Fruit fly (Drosophila melanogaster) whole organism, prepupa: ENCODE measurements around the gene HGTX.

Experiments
- CG10631 ChIP-seq: fragments of 200-800 bp; sonication (Bioruptor generic); optimal IDR thresholded peaks from 2 replicates; lab custom pipeline; 2016; ENCODE audit warnings: missing biosample characterization, missing genetic modification characterization
- CG10669 ChIP-seq: fragments of 200-800 bp; sonication (Bioruptor generic); optimal IDR thresholded peaks from 3 replicates; lab custom pipeline; 2018; ENCODE audit warnings: missing biosample characterization, mild to moderate bottlenecking, missing genetic modification characterization, moderate library complexity
- CG11294 ChIP-seq: fragments of 200-800 bp; sonication (Bioruptor generic); IDR thresholded peaks from 2 replicates; pipeline ENCODE4 v1.3.6; 2022; ENCODE audit warnings: missing biosample characterization, missing genetic modification characterization
- CG11762 ChIP-seq: fragments of 200-800 bp; sonication (Bioruptor generic); optimal IDR thresholded peaks from 3 replicates; lab custom pipeline; 2016; ENCODE audit warnings: missing biosample characterization, missing genetic modification characterization; ENCODE audit not compliant: insufficient read depth
- CG15336 ChIP-seq: fragments of 200-800 bp; sonication (Bioruptor generic); IDR thresholded peaks from 2 replicates; pipeline ENCODE4 v1.3.6; 2022; ENCODE audit warnings: missing biosample characterization, missing genetic modification characterization
- CG1621 ChIP-seq: fragments of 200-800 bp; sonication (Bioruptor generic); optimal IDR thresholded peaks from 3 replicates; lab custom pipeline; 2018; ENCODE audit warnings: missing biosample characterization, mild to moderate bottlenecking, missing genetic modification characterization
- CG31627 ChIP-seq: fragments of 200-800 bp; sonication (Bioruptor generic); optimal IDR thresholded peaks from 3 replicates; lab custom pipeline; 2016; ENCODE audit warnings: missing biosample characterization, missing genetic modification characterization
- CG32006 ChIP-seq: fragments of 200-800 bp; sonication (Bioruptor generic); optimal IDR thresholded peaks from 3 replicates; lab custom pipeline; 2017; ENCODE audit warnings: missing biosample characterization, mild to moderate bottlenecking, missing genetic modification characterization
- CG34406 ChIP-seq: fragments of 200-800 bp; sonication (Bioruptor generic); optimal IDR thresholded peaks from 3 replicates; lab custom pipeline; 2016; ENCODE audit warnings: missing biosample characterization, missing genetic modification characterization
- CG3919 ChIP-seq: fragments of 200-800 bp; sonication (Bioruptor generic); optimal IDR thresholded peaks from 3 replicates; lab custom pipeline; 2016; ENCODE audit warnings: missing biosample characterization, missing genetic modification characterization
- CG4318 ChIP-seq: fragments of 200-800 bp; sonication (Bioruptor generic); optimal IDR thresholded peaks from 3 replicates; lab custom pipeline; 2017; ENCODE audit warnings: missing biosample characterization, mild to moderate bottlenecking, missing genetic modification characterization
- CG6808 ChIP-seq: fragments of 200-800 bp; sonication (Bioruptor generic); optimal IDR thresholded peaks from 3 replicates; lab custom pipeline; 2017; ENCODE audit warnings: missing biosample characterization, missing genetic modification characterization, mild to moderate bottlenecking, moderate library complexity, missing genetic modification reagents
- CG7368 ChIP-seq: fragments of 200-800 bp; sonication (Bioruptor generic); optimal IDR thresholded peaks from 3 replicates; lab custom pipeline; 2016; ENCODE audit warnings: missing biosample characterization, missing genetic modification characterization
- CG8119 ChIP-seq: fragments of 200-800 bp; sonication (Bioruptor generic); IDR thresholded peaks from 3 replicates; pipeline ENCODE4 v1.3.6; 2022; ENCODE audit warnings: missing biosample characterization, missing genetic modification characterization
- CG8319 ChIP-seq: fragments of 200-800 bp; sonication (Bioruptor generic); optimal IDR thresholded peaks from 3 replicates; lab custom pipeline; 2016; ENCODE audit warnings: missing biosample characterization, missing genetic modification characterization
- CG9139 ChIP-seq: fragments of 200-800 bp; sonication (Bioruptor generic); optimal IDR thresholded peaks from 3 replicates; lab custom pipeline; 2017; ENCODE audit warnings: missing biosample characterization, mild to moderate bottlenecking, missing genetic modification characterization
- Eip78C ChIP-seq: fragments of 200-800 bp; sonication (Bioruptor generic); peaks from one replicate; lab custom pipeline; 2016; ENCODE audit warnings: missing biosample characterization, missing genetic modification characterization
- Ets21C ChIP-seq: fragments of 200-800 bp; sonication (Bioruptor generic); optimal IDR thresholded peaks from 3 replicates; lab custom pipeline; 2016; ENCODE audit warnings: missing biosample characterization, missing genetic modification characterization
- Ets96B ChIP-seq: fragments of 200-800 bp; optimal IDR thresholded peaks from 2 replicates; lab custom pipeline; 2019; ENCODE audit warnings: missing biosample characterization, mild to moderate bottlenecking, missing genetic modification characterization, moderate library complexity
- Gug ChIP-seq: fragments of 200-800 bp; sonication (Bioruptor generic); IDR thresholded peaks from 2 replicates; pipeline ENCODE4 v1.3.6; 2022; ENCODE audit warnings: missing biosample characterization, missing genetic modification characterization
- Hr38 ChIP-seq: sonication (Bioruptor generic); optimal IDR thresholded peaks from 2 replicates; lab custom pipeline; 2016; ENCODE audit warnings: missing biosample characterization, missing genetic modification characterization
- Hr39 ChIP-seq: fragments of 200-800 bp; sonication (Bioruptor generic); optimal IDR thresholded peaks from 2 replicates; lab custom pipeline; 2016; ENCODE audit warnings: missing biosample characterization, missing genetic modification characterization
- Hr4 ChIP-seq: fragments of 200-800 bp; sonication (Bioruptor generic); optimal IDR thresholded peaks from 3 replicates; lab custom pipeline; 2016; ENCODE audit warnings: missing biosample characterization, missing genetic modification characterization
- Lpt ChIP-seq: fragments of 200-800 bp; sonication (Bioruptor generic); optimal IDR thresholded peaks from 3 replicates; lab custom pipeline; 2016; ENCODE audit warnings: missing biosample characterization, missing genetic modification characterization
- Met ChIP-seq: fragments of 200-800 bp; sonication (Bioruptor generic); optimal IDR thresholded peaks from 3 replicates; lab custom pipeline; 2016; ENCODE audit warnings: missing biosample characterization, missing genetic modification characterization
- Sox102F ChIP-seq: fragments of 200-800 bp; sonication (Bioruptor generic); optimal IDR thresholded peaks from 2 replicates; lab custom pipeline; 2016; ENCODE audit warnings: missing biosample characterization, mild to moderate bottlenecking, missing genetic modification characterization
- achi ChIP-seq: fragments of 200-800 bp; sonication (Bioruptor generic); optimal IDR thresholded peaks from 3 replicates; lab custom pipeline; 2016; ENCODE audit warnings: missing biosample characterization, missing genetic modification characterization
- acj6 ChIP-seq: fragments of 200-800 bp; sonication (Bioruptor generic); optimal IDR thresholded peaks from 3 replicates; lab custom pipeline; 2016; ENCODE audit warnings: missing biosample characterization, missing genetic modification characterization
- cyc ChIP-seq: fragments of 200-800 bp; sonication (Bioruptor generic); optimal IDR thresholded peaks from 3 replicates; lab custom pipeline; 2016; ENCODE audit warnings: missing biosample characterization, missing genetic modification characterization
- dac ChIP-seq: fragments of 200-800 bp; sonication (Bioruptor generic); optimal IDR thresholded peaks from 2 replicates; lab custom pipeline; 2017; ENCODE audit warnings: missing biosample characterization, mild to moderate bottlenecking, missing genetic modification characterization
- eg ChIP-seq: fragments of 200-800 bp; sonication (Bioruptor generic); IDR thresholded peaks from 3 replicates; pipeline ENCODE4 v1.3.6; 2022; ENCODE audit warnings: missing biosample characterization, missing genetic modification characterization
- fd59A ChIP-seq: fragments of 200-800 bp; sonication (Bioruptor generic); optimal IDR thresholded peaks from 2 replicates; lab custom pipeline; 2017; ENCODE audit warnings: missing biosample characterization, mild to moderate bottlenecking, missing genetic modification characterization, missing genetic modification reagents
- fd85E ChIP-seq: fragments of 200-800 bp; sonication (Bioruptor generic); optimal IDR thresholded peaks from 3 replicates; lab custom pipeline; 2016; ENCODE audit warnings: missing biosample characterization, missing genetic modification characterization
- fkh ChIP-seq: fragments of 200-800 bp; sonication (Bioruptor generic); optimal IDR thresholded peaks from 3 replicates; lab custom pipeline; 2017; ENCODE audit warnings: missing biosample characterization, mild to moderate bottlenecking, missing genetic modification characterization, moderate library complexity
- lz ChIP-seq: fragments of 200-800 bp; sonication (Bioruptor generic); optimal IDR thresholded peaks from 3 replicates; lab custom pipeline; 2016; ENCODE audit warnings: missing biosample characterization, missing genetic modification characterization
- net ChIP-seq: fragments of 200-800 bp; sonication (Bioruptor generic); optimal IDR thresholded peaks from 3 replicates; lab custom pipeline; 2016; ENCODE audit warnings: missing biosample characterization, missing genetic modification characterization
- pdm3 ChIP-seq: fragments of 200-800 bp; sonication (Bioruptor generic); optimal IDR thresholded peaks from 3 replicates; lab custom pipeline; 2016; ENCODE audit warnings: missing biosample characterization, missing genetic modification characterization
- salr ChIP-seq, 2 experiments: fragments of 200-800 bp; sonication (Bioruptor generic); optimal IDR thresholded peaks; 3 replicates each; lab custom pipeline; 2016 to 2018; ENCODE audit warnings: missing biosample characterization in 2 of 2, missing genetic modification characterization in 2 of 2, mild to moderate bottlenecking in 1 of 2
- spab ChIP-seq: fragments of 200-800 bp; sonication (Bioruptor generic); optimal IDR thresholded peaks from 2 replicates; lab custom pipeline; 2017; ENCODE audit warnings: missing biosample characterization, mild to moderate bottlenecking, missing genetic modification characterization, missing genetic modification reagents
- ss ChIP-seq, 2 experiments: fragments of 200-800 bp; sonication (Bioruptor generic); optimal IDR thresholded peaks; 2 replicates in 1 of 2; 3 replicates in 1 of 2; lab custom pipeline; 2017 to 2018; ENCODE audit warnings: mild to moderate bottlenecking in 2 of 2, missing biosample characterization in 2 of 2, missing genetic modification characterization in 2 of 2, moderate library complexity in 1 of 2
- svp ChIP-seq: fragments of 200-800 bp; sonication (Bioruptor generic); peaks from one replicate; lab custom pipeline; 2016; ENCODE audit warnings: missing biosample characterization, missing genetic modification characterization
- topi ChIP-seq: fragments of 200-800 bp; sonication (Bioruptor generic); optimal IDR thresholded peaks from 3 replicates; lab custom pipeline; 2016; ENCODE audit warnings: missing biosample characterization, missing genetic modification characterization
- vri ChIP-seq: fragments of 200-800 bp; sonication (Bioruptor generic); optimal IDR thresholded peaks from 3 replicates; lab custom pipeline; 2016; ENCODE audit warnings: missing biosample characterization, mild to moderate bottlenecking, missing genetic modification characterization

The HGTX gene

dm6 chr3L:14613792-14614677 lies 14.7 kb upstream of the HGTX start, which contains the start of gene shd (continued):
- TF ChIP-seq CG6808 (GFP tag; lab: Kevin White, UChicago): peak; percentile 70
- TF ChIP-seq eg: no peak; the same call in 2 of the 3 replicates
- TF ChIP-seq CG8319 (GFP tag; lab: Kevin White, UChicago): no peak
- TF ChIP-seq Hr38 (GFP tag; lab: Kevin White, UChicago): no peak
- peak; percentile 21 for TF ChIP-seq spab (GFP tag; lab: Kevin White, UChicago)
- peak; percentile 56 for TF ChIP-seq CG3919 (GFP tag; lab: Kevin White, UChicago)
- no peak for TF ChIP-seq Lpt
- no peak for TF ChIP-seq dac (GFP tag; lab: Kevin White, UChicago)
- no peak for TF ChIP-seq CG7368 (GFP tag; lab: Kevin White, UChicago)
- TF ChIP-seq Eip78C (GFP tag; lab: Kevin White, UChicago): peak; percentile 91
- TF ChIP-seq cyc (GFP tag; lab: Kevin White, UChicago): peak; percentile 32
- TF ChIP-seq topi (GFP tag; lab: Kevin White, UChicago): peak; percentile 27
- TF ChIP-seq Hr39 (GFP tag; lab: Kevin White, UChicago): no peak
- peak; percentile 8 for TF ChIP-seq Ets21C (GFP tag; lab: Kevin White, UChicago)
- no peak; the same call in 1 of the 2 replicates for TF ChIP-seq CG11294 (GFP tag; lab: Robert Waterston, UW)
- TF ChIP-seq CG10669 (GFP tag; lab: Kevin White, UChicago): peak; percentile 37
- peak; percentile 25 for TF ChIP-seq CG11762 (GFP tag; lab: Kevin White, UChicago)
- TF ChIP-seq acj6 (GFP tag; lab: Kevin White, UChicago): peak; percentile 70
- TF ChIP-seq Hr4 (GFP tag; lab: Kevin White, UChicago): peak; percentile 36
- TF ChIP-seq Ets96B (tag; lab: Kevin White, UChicago): peak; percentile 43
- TF ChIP-seq CG4318 (GFP tag; lab: Kevin White, UChicago): peak; percentile 67

- peak; percentile 69 for TF ChIP-seq acj6 (GFP tag; lab: Kevin White, UChicago)
- TF ChIP-seq fd59A (GFP tag; lab: Kevin White, UChicago): peak; percentile 71
- peak; percentile 73 for TF ChIP-seq CG6808 (GFP tag; lab: Kevin White, UChicago)
- TF ChIP-seq Hr38 (GFP tag; lab: Kevin White, UChicago): no peak
- TF ChIP-seq salr (GFP tag; optimal IDR thresholded peaks at IDR 0.05; lab: Kevin White, UChicago): peak; percentile 31 to 79
- TF ChIP-seq CG8319 (GFP tag; lab: Kevin White, UChicago): no peak
- TF ChIP-seq CG11762 (GFP tag; lab: Kevin White, UChicago): no peak
- TF ChIP-seq net (GFP tag; lab: Kevin White, UChicago): peak; percentile 38
- TF ChIP-seq Gug (GFP tag; lab: Robert Waterston, UW): peak; percentile 51; the same call in 1 of the 2 replicates
- TF ChIP-seq fd85E (GFP tag; lab: Kevin White, UChicago): no peak
- peak; percentile 96 for TF ChIP-seq vri (GFP tag; lab: Kevin White, UChicago)
- TF ChIP-seq eg: peak; percentile 62
- peak; percentile 73 for TF ChIP-seq pdm3 (GFP tag; lab: Kevin White, UChicago)
- peak; percentile 78 for TF ChIP-seq Ets96B (tag; lab: Kevin White, UChicago)
- peak; percentile 5 for TF ChIP-seq CG31627 (GFP tag; lab: Kevin White, UChicago)
- TF ChIP-seq CG9139 (GFP tag; lab: Kevin White, UChicago): peak; percentile 15
- peak; percentile 36 for TF ChIP-seq cyc (GFP tag; lab: Kevin White, UChicago)
- TF ChIP-seq Hr4 (GFP tag; lab: Kevin White, UChicago): peak; percentile 61
- TF ChIP-seq Sox102F: no peak
- no peak for TF ChIP-seq CG34406 (GFP tag; lab: Kevin White, UChicago)
- TF ChIP-seq ss (GFP tag; optimal IDR thresholded peaks at IDR 0.05; lab: Kevin White, UChicago): peak in 1 of 2 experiments; percentile 51
- peak; percentile 77 for TF ChIP-seq fkh
- no peak for TF ChIP-seq CG7368 (GFP tag; lab: Kevin White, UChicago)
- TF ChIP-seq CG15336 (GFP tag; lab: Robert Waterston, UW): peak; percentile 74
- no peak for TF ChIP-seq svp (GFP tag; lab: Kevin White, UChicago)
- TF ChIP-seq CG10631 (GFP tag; lab: Kevin White, UChicago): peak; percentile 64
- peak; percentile 69 for TF ChIP-seq CG10669 (GFP tag; lab: Kevin White, UChicago)
- no peak for TF ChIP-seq Met
- TF ChIP-seq CG8119 (GFP tag; lab: Robert Waterston, UW): peak; percentile 72
- peak; percentile 51 for TF ChIP-seq CG1621 (tag; lab: Kevin White, UChicago)
- TF ChIP-seq dac (GFP tag; lab: Kevin White, UChicago): no peak
- peak; percentile 91 for TF ChIP-seq Eip78C (GFP tag; lab: Kevin White, UChicago)
- no peak for TF ChIP-seq Ets21C (GFP tag; lab: Kevin White, UChicago)
- TF ChIP-seq lz (GFP tag; lab: Kevin White, UChicago): peak; percentile 25
- TF ChIP-seq achi: peak; percentile 46
- TF ChIP-seq CG32006: peak; percentile 86
- TF ChIP-seq Hr39 (GFP tag; lab: Kevin White, UChicago): peak; percentile 10
Measured at dm6 chr3L:14612945-14613791, 13.8 kb upstream of the HGTX start.
